Worm (Caenorhabditis elegans): ENCODE data around the gene hsp-60.

DNA sequence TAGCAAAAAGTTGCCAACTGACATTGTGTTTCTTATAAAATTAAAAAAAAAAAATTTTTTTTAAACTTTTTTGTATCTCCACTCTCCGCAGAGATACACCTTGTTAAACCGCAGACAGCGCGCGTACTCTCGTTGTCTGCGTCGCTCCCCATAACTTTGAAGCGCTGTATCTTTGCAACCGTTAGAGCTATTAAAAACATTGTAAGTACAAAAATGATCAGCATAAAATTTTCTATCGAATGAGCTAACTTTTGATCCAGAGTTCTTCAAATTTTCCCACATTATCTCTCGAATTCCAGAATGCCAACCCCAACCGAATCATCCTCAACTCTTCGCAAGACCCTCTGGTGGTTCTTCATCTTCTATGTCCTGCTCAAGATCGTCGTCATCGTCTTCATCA, 32.6 kb downstream of the hsp-60 start, which contains the start of gene Y22D7AL.1:
- TF ChIP-seq him-1 (tag; optimal IDR thresholded peaks at IDR 0.05) (no peak), W03F9.2 (tag; optimal IDR thresholded peaks at IDR 0.05) (no peak)

All from whole organism, L4/young adult.